Worm (Caenorhabditis elegans) whole organism, early embryonic: Measurements from ENCODE around the gene ckb-1.

Source experiments
- F13C5.2 ChIP-seq: sonication (generic microtip); optimal IDR thresholded peaks from 2 replicates; lab custom pipeline; 2017; ENCODE audit warnings: mild to moderate bottlenecking, missing genetic modification characterization, inconsistent platforms, missing compliant biosample characterization
- ama-1 ChIP-seq: fragments of 150-350 bp; optimal IDR thresholded peaks from 2 replicates; lab custom pipeline; 2014
- ceh-13 ChIP-seq: fragments of 200-800 bp; sonication (Bioruptor generic); optimal IDR thresholded peaks from 2 replicates; lab custom pipeline; 2018; ENCODE audit warnings: mild to moderate bottlenecking, missing genetic modification characterization, missing compliant biosample characterization
- ceh-36 ChIP-seq: sonication (generic microtip); optimal IDR thresholded peaks from 2 replicates; lab custom pipeline; 2016; ENCODE audit warnings: missing genetic modification characterization, inconsistent platforms, missing compliant biosample characterization
- ets-7 ChIP-seq: sonication (generic microtip); optimal IDR thresholded peaks from 2 replicates; lab custom pipeline; 2016; ENCODE audit warnings: missing genotype, missing genetic modification characterization, missing compliant biosample characterization
- flt-1 ChIP-seq: fragments of 200-800 bp; sonication (Bioruptor generic); IDR thresholded peaks from 2 replicates; pipeline ENCODE4 v1.3.6; 2022; ENCODE audit warnings: missing genetic modification characterization, missing compliant biosample characterization
- hmbx-1 ChIP-seq: sonication (generic microtip); optimal IDR thresholded peaks from 2 replicates; lab custom pipeline; 2016; ENCODE audit warnings: mild to moderate bottlenecking, missing genetic modification characterization, missing compliant biosample characterization

DNA sequence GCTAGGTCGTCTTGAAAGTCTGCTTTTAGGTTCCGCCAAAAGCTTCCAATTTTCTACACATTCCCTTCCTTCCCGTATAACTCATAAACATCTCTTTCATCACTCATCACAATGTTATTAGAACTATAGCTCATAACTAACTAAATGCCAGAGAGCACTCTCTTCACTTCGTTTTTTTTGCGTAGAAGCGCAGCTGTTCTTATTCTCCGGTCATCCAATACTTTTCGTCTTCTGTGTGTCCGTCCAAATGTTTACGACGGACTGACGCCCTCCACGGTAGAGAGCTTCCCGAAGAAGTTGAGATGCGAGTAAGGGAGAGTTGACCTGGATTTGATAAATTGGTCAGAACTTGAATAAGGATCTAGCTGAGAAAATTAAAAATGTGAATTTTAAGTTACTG, 5.9 kb upstream of the ckb-1 start:
- no peak for TF ChIP-seq ceh-36 (tag; lab: Kevin White, UChicago)
- TF ChIP-seq flt-1 (GFP tag; lab: Robert Waterston, UW), result no peak
- no peak for TF ChIP-seq F13C5.2 (tag; lab: Kevin White, UChicago)
- no peak for TF ChIP-seq hmbx-1 (tag; lab: Kevin White, UChicago)
- TF ChIP-seq ets-7 (tag; lab: Kevin White, UChicago), result no peak
- no peak for TF ChIP-seq ceh-13
- no peak for TF ChIP-seq ama-1 (lab: Kevin White, UChicago)
